Worm (Caenorhabditis elegans) whole organism, L3 larva: ENCODE results near the gene xpd-1.

Experiments
- ZK546.5 ChIP-seq: sonication (generic microtip); optimal IDR thresholded peaks from 2 replicates; lab custom pipeline; 2017; ENCODE audit warnings: missing biosample characterization, missing genetic modification characterization
- elt-3 ChIP-seq, 3 experiments: fragments of 150-350 bp in 1 of 3; sonication (generic microtip) in 2 of 3; optimal IDR thresholded peaks; 2 replicates in 2 of 3; 4 replicates in 1 of 3; lab custom pipeline; 2014 to 2017; ENCODE audit warnings: missing biosample characterization in 3 of 3, missing genetic modification characterization in 3 of 3
- fos-1 ChIP-seq: fragments of 150-350 bp; optimal IDR thresholded peaks from 2 replicates; lab custom pipeline; 2014; ENCODE audit warnings: missing biosample characterization, missing genetic modification characterization
- nhr-11 ChIP-seq: fragments of 150-350 bp; optimal IDR thresholded peaks from 2 replicates; lab custom pipeline; 2014; ENCODE audit warnings: missing biosample characterization, missing genetic modification characterization
- unc-62 ChIP-seq: fragments of 150-350 bp; sonication (generic microtip); optimal IDR thresholded peaks from 4 replicates; lab custom pipeline; 2014; ENCODE audit warnings: missing biosample characterization, missing genetic modification reagents, missing genetic modification characterization
- ztf-4 ChIP-seq: fragments of 150-350 bp; optimal IDR thresholded peaks from 2 replicates; lab custom pipeline; 2014; ENCODE audit warnings: missing biosample characterization, missing genetic modification characterization

ce11 chrIII:254235-254634 lies 10.7 kb upstream of the xpd-1 start, which contains the start of gene Y50D7A.3:
- no peak for TF ChIP-seq ztf-4 (tag; lab: Kevin White, UChicago)
- TF ChIP-seq fos-1 (tag; lab: Kevin White, UChicago), result no peak
- no peak for TF ChIP-seq unc-62 (GFP tag; lab: Kevin White, UChicago)
- no peak for TF ChIP-seq nhr-11 (tag; lab: Kevin White, UChicago)
- no peak for TF ChIP-seq ZK546.5 (tag; lab: Kevin White, UChicago)
- no peak for TF ChIP-seq elt-3 (tag; optimal IDR thresholded peaks at IDR 0.05; lab: Kevin White, UChicago)
